Fruit fly (Drosophila melanogaster) whole organism, adult: ENCODE measurements around the gene CG14424.

Experiments used
- CG11617 ChIP-seq: fragments of 200-800 bp; sonication (Bioruptor generic); optimal IDR thresholded peaks from 2 replicates; lab custom pipeline; 2017; ENCODE audit warnings: mild to moderate bottlenecking, missing biosample characterization, missing genetic modification reagents, missing genetic modification characterization
- CG7045 ChIP-seq: fragments of 200-800 bp; sonication (Bioruptor generic); optimal IDR thresholded peaks from 2 replicates; lab custom pipeline; 2017; ENCODE audit warnings: missing biosample characterization, mild to moderate bottlenecking, missing genetic modification characterization
- Hr96 ChIP-seq: fragments of 200-800 bp; sonication (Bioruptor generic); optimal IDR thresholded peaks from 2 replicates; lab custom pipeline; 2016; ENCODE audit warnings: missing biosample characterization, missing genetic modification characterization
- bab1 ChIP-seq: fragments of 200-800 bp; sonication (Bioruptor generic); optimal IDR thresholded peaks from 3 replicates; lab custom pipeline; 2019; ENCODE audit warnings: missing biosample characterization, mild to moderate bottlenecking, missing genetic modification characterization, moderate library complexity
- cnc ChIP-seq, 2 experiments: fragments of >200 bp; optimal IDR thresholded peaks; 2 replicates each; lab custom pipeline; 2017
- ovo ChIP-seq: fragments of 200-800 bp; sonication (Bioruptor generic); optimal IDR thresholded peaks from 2 replicates; lab custom pipeline; 2016; ENCODE audit warnings: missing biosample characterization, missing genetic modification characterization
- pad ChIP-seq: fragments of 200-800 bp; sonication (Bioruptor generic); optimal IDR thresholded peaks from 3 replicates; lab custom pipeline; 2017; ENCODE audit warnings: missing biosample characterization, missing genetic modification characterization, mild to moderate bottlenecking, moderate library complexity, missing genetic modification reagents

DNA sequence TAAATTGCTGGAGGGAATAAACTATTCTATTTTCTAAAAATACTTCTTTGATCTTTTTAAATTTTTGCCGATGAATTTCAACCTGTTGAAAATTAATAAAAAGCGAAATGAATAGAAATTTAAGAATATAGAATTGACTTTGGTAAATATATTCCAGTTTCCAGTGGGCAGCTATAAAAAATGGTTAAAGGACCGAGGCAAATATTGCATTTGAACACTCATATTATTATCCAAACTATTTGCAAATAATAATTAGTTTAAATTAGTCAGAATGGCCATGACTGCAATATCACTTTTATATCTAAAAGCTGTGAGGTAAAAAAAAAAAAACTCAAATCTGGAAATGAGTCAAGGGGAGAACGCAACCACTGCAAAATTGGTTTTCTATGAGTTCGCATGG lies 7.8 kb upstream of the CG14424 start, which contains the start of gene CG3592:
- no peak for TF ChIP-seq CG7045 (GFP tag; lab: Kevin White, UChicago)
- no peak for TF ChIP-seq pad (GFP tag; lab: Kevin White, UChicago)
- TF ChIP-seq CG11617 (GFP tag; lab: Kevin White, UChicago) = no peak
- TF ChIP-seq bab1 = no peak
- no peak for TF ChIP-seq ovo
- TF ChIP-seq Hr96 (GFP tag; lab: Kevin White, UChicago) = no peak
- TF ChIP-seq cnc (optimal IDR thresholded peaks at IDR 0.05; lab: Kevin White, UChicago) = no peak
